Worm (Caenorhabditis elegans): ENCODE measurements around the gene lec-4.

- TF ChIP-seq rec-8 (tag; optimal IDR thresholded peaks at IDR 0.05) (no peak), ama-1 (optimal IDR thresholded peaks at IDR 0.05) (no peak), ama-1 (GFP tag; optimal IDR thresholded peaks at IDR 0.05) (no peak), F57A8.1 (GFP tag; optimal IDR thresholded peaks at IDR 0.05) (no peak), ceh-27 (GFP tag; optimal IDR thresholded peaks at IDR 0.05) (no peak), B0035.1 (tag; optimal IDR thresholded peaks at IDR 0.05) (no peak), mxl-1 (tag; optimal IDR thresholded peaks at IDR 0.05) (no peak), ceh-58 (GFP tag; IDR thresholded peaks at IDR 0.05) (no peak), F52B5.7 (tag; optimal IDR thresholded peaks at IDR 0.05) (no peak)
Observed at ce11 chrIII:3797180-3798026, 24.3 kb upstream of the lec-4 start.

Measured in whole organism, young adult.